Worm (Caenorhabditis elegans): Measurements from ENCODE around the gene pitp-1.

DNA sequence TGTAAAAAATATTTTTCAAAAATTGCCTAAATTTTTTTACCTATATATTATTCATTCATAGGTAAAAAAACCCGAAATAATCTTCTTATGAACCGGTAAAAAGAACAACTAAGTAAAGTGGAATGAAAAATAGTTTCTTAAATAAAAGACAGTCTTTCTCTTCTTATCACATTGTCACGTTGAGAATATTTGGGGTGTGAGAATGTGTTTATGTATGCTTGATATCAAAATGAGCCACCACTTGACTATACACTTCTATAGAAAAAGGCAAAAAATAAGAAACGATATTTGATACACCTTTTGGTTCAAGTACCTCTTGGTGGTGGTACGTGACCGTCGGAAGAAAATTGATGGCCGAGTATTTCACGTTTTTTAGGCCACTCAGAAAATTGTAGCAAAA is 10.1 kb downstream of the pitp-1 start, which contains the start of gene hmit-1.3:
- TF ChIP-seq B0310.2 (tag; optimal IDR thresholded peaks at IDR 0.05) (no peak), ama-1 (optimal IDR thresholded peaks at IDR 0.05) (no peak), pes-1 (GFP tag; IDR thresholded peaks at IDR 0.05) (no peak), tbx-37 (GFP tag; conservative IDR thresholded peaks at IDR 0.05) (no peak), flt-1 (GFP tag; IDR thresholded peaks at IDR 0.05) (no peak), tra-4 (tag; optimal IDR thresholded peaks at IDR 0.05) (no peak), tbx-11 (GFP tag; IDR thresholded peaks at IDR 0.05) (no peak), aly-1 (tag; optimal IDR thresholded peaks at IDR 0.05) (no peak), ceh-36 (tag; optimal IDR thresholded peaks at IDR 0.05) (no peak), hnd-1 (tag; optimal IDR thresholded peaks at IDR 0.05) (no peak)

Data from whole organism, early embryonic.